Fruit fly (Drosophila melanogaster) whole organism, embryonic: ENCODE results near the gene CG13982.

Experiments
- Adf1 ChIP-seq: fragments of 200-800 bp; sonication (Bioruptor generic); IDR thresholded peaks from 2 replicates; pipeline ENCODE4 v1.3.6; 2022; ENCODE audit warnings: missing biosample characterization, missing genetic modification characterization
- Awh ChIP-seq: fragments of 200-800 bp; sonication (Bioruptor generic); IDR thresholded peaks from 2 replicates; pipeline ENCODE4, ENCODE4 v1.3.6; 2022; ENCODE audit warnings: missing biosample characterization, missing genetic modification characterization
- CG11093 ChIP-seq: fragments of 200-800 bp; sonication (Bioruptor generic); IDR thresholded peaks from 3 replicates; pipeline ENCODE4 v1.3.6; 2022; ENCODE audit warnings: missing biosample characterization, missing genetic modification characterization
- CG11456 ChIP-seq: fragments of 200-800 bp; sonication (Bioruptor generic); IDR thresholded peaks from 3 replicates; pipeline ENCODE4 v1.3.6; 2022; ENCODE audit warnings: missing biosample characterization, missing genetic modification characterization
- CG12236 ChIP-seq: fragments of 200-800 bp; sonication (Bioruptor generic); optimal IDR thresholded peaks from 2 replicates; lab custom pipeline; 2016; ENCODE audit warnings: missing biosample characterization, missing genetic modification characterization
- CG13287 ChIP-seq: fragments of 200-800 bp; sonication (Bioruptor generic); IDR thresholded peaks from 2 replicates; pipeline ENCODE4 v1.3.6; 2022; ENCODE audit warnings: missing biosample characterization, missing genetic modification characterization; ENCODE audit not compliant: partially characterized antibody
- CG13894 ChIP-seq: fragments of 200-800 bp; sonication (Bioruptor generic); optimal IDR thresholded peaks from 3 replicates; lab custom pipeline; 2018; ENCODE audit warnings: missing biosample characterization, mild to moderate bottlenecking, missing genetic modification characterization, moderate library complexity
- CG15479 ChIP-seq: fragments of 200-800 bp; sonication (Bioruptor generic); optimal IDR thresholded peaks from 3 replicates; lab custom pipeline; 2019; ENCODE audit warnings: missing biosample characterization, mild to moderate bottlenecking, missing genetic modification characterization, moderate library complexity
- CG1647 ChIP-seq: fragments of 200-800 bp; sonication (Bioruptor generic); optimal IDR thresholded peaks from 3 replicates; lab custom pipeline; 2016; ENCODE audit warnings: missing biosample characterization, missing genetic modification characterization
- CG17186 ChIP-seq: fragments of 200-800 bp; sonication (Bioruptor generic); optimal IDR thresholded peaks from 3 replicates; lab custom pipeline; 2017; ENCODE audit warnings: missing biosample characterization, missing genetic modification reagents, missing genetic modification characterization
- CG17328 ChIP-seq: fragments of 200-800 bp; sonication (Bioruptor generic); IDR thresholded peaks from 2 replicates; pipeline ENCODE4 v1.3.6; 2022; ENCODE audit warnings: missing biosample characterization, missing genetic modification characterization
- CG1792 ChIP-seq: fragments of 200-800 bp; sonication (Bioruptor generic); optimal IDR thresholded peaks from 2 replicates; lab custom pipeline; 2016; ENCODE audit warnings: missing biosample characterization, missing genetic modification characterization
- CG2116 ChIP-seq: fragments of 200-800 bp; sonication (Bioruptor generic); optimal IDR thresholded peaks from 3 replicates; lab custom pipeline; 2018; ENCODE audit warnings: missing biosample characterization, mild to moderate bottlenecking, missing genetic modification characterization
- CG2889 ChIP-seq: fragments of 200-800 bp; sonication (Bioruptor generic); IDR thresholded peaks from 3 replicates; pipeline ENCODE4 v1.3.6; 2022; ENCODE audit warnings: missing biosample characterization, missing genetic modification characterization
- CG31224 ChIP-seq: fragments of 200-800 bp; sonication (Bioruptor generic); IDR thresholded peaks from 2 replicates; pipeline ENCODE4 v1.3.6; 2022; ENCODE audit warnings: missing biosample characterization, missing genetic modification characterization
- CG34422 ChIP-seq: fragments of 200-800 bp; sonication (Bioruptor generic); IDR thresholded peaks from 3 replicates; pipeline ENCODE4 v1.3.6; 2022; ENCODE audit warnings: missing biosample characterization, missing genetic modification characterization
- CG42726 ChIP-seq: fragments of 200-800 bp; sonication (Bioruptor generic); IDR thresholded peaks from 2 replicates; pipeline ENCODE4 v1.3.6; 2022; ENCODE audit warnings: missing biosample characterization, missing genetic modification characterization; ENCODE audit not compliant: partially characterized antibody
- CG6272 ChIP-seq: fragments of 200-800 bp; sonication (Bioruptor generic); IDR thresholded peaks from 2 replicates; pipeline ENCODE4 v1.3.6; 2022; ENCODE audit warnings: missing biosample characterization, missing genetic modification characterization
- CG8281 ChIP-seq: fragments of 200-800 bp; sonication (Bioruptor generic); optimal IDR thresholded peaks from 2 replicates; lab custom pipeline; 2018; ENCODE audit warnings: missing biosample characterization, mild to moderate bottlenecking, missing genetic modification characterization, moderate library complexity
- CG8359 ChIP-seq: fragments of 200-800 bp; sonication (Bioruptor generic); optimal IDR thresholded peaks from 2 replicates; lab custom pipeline; 2017; ENCODE audit warnings: missing biosample characterization, mild to moderate bottlenecking, missing genetic modification characterization, borderline replicate concordance
- CG8478 ChIP-seq: fragments of >200 bp; optimal IDR thresholded peaks from 2 replicates; lab custom pipeline; 2018
- Drgx ChIP-seq: fragments of 200-800 bp; sonication (Bioruptor generic); IDR thresholded peaks from 2 replicates; pipeline ENCODE4 v1.3.6; 2022; ENCODE audit warnings: missing biosample characterization, missing genetic modification characterization
- Ets97D ChIP-seq: fragments of 200-800 bp; sonication (Bioruptor generic); optimal IDR thresholded peaks from 3 replicates; lab custom pipeline; 2016; ENCODE audit warnings: missing biosample characterization, missing genetic modification characterization
- GATAe ChIP-seq: fragments of 200-800 bp; sonication (Bioruptor generic); conservative IDR thresholded peaks from 2 replicates; pipeline ENCODE4 v1.3.6; 2022; ENCODE audit warnings: missing biosample characterization, missing genetic modification characterization
- HmgD ChIP-seq: fragments of 200-800 bp; sonication (Bioruptor generic); optimal IDR thresholded peaks from 3 replicates; lab custom pipeline; 2016; ENCODE audit warnings: missing biosample characterization, missing genetic modification characterization
- Hsf ChIP-seq: fragments of 200-800 bp; sonication (Bioruptor generic); optimal IDR thresholded peaks from 3 replicates; lab custom pipeline; 2016; ENCODE audit warnings: missing biosample characterization, missing genetic modification characterization
- MTF-1 ChIP-seq: fragments of 200-800 bp; sonication (Bioruptor generic); optimal IDR thresholded peaks from 2 replicates; lab custom pipeline; 2018; ENCODE audit warnings: missing biosample characterization, mild to moderate bottlenecking, missing genetic modification characterization, borderline replicate concordance
- Med ChIP-seq: fragments of 200-800 bp; sonication (Bioruptor generic); peaks from one replicate; lab custom pipeline; 2016; ENCODE audit warnings: missing biosample characterization, missing genetic modification characterization, mild to moderate bottlenecking, inconsistent platforms, moderate library complexity
- Rx ChIP-seq: fragments of 200-800 bp; sonication (Bioruptor generic); IDR thresholded peaks from 2 replicates; pipeline ENCODE4 v1.3.6; 2022; ENCODE audit warnings: missing biosample characterization, missing genetic modification characterization
- TFAM ChIP-seq: fragments of 200-800 bp; sonication (Bioruptor generic); optimal IDR thresholded peaks from 2 replicates; lab custom pipeline; 2017; ENCODE audit warnings: missing biosample characterization, missing genetic modification characterization, inconsistent platforms
- ara ChIP-seq: fragments of 200-800 bp; sonication (Bioruptor generic); IDR thresholded peaks from 2 replicates; pipeline ENCODE4 v1.3.6; 2022; ENCODE audit warnings: missing biosample characterization, missing genetic modification characterization
- ase ChIP-seq: fragments of 200-800 bp; sonication (Bioruptor generic); IDR thresholded peaks from 3 replicates; pipeline ENCODE4 v1.3.6; 2022; ENCODE audit warnings: missing biosample characterization, missing genetic modification characterization
- ci ChIP-seq: fragments of 200-800 bp; sonication (Bioruptor generic); IDR thresholded peaks from 3 replicates; pipeline ENCODE4 v1.3.6; 2022; ENCODE audit warnings: missing biosample characterization, missing genetic modification characterization
- crol ChIP-seq: fragments of 200-800 bp; sonication (Bioruptor generic); IDR thresholded peaks from 2 replicates; pipeline ENCODE4 v1.3.6; 2022; ENCODE audit warnings: missing biosample characterization, missing genetic modification characterization
- dmrt99B ChIP-seq: fragments of 200-800 bp; sonication (Bioruptor generic); optimal IDR thresholded peaks from 2 replicates; lab custom pipeline; 2018; ENCODE audit warnings: missing biosample characterization, mild to moderate bottlenecking, missing genetic modification characterization, moderate library complexity
- gcm ChIP-seq: fragments of 200-800 bp; sonication (Bioruptor generic); optimal IDR thresholded peaks from 2 replicates; lab custom pipeline; 2019; ENCODE audit warnings: missing biosample characterization, mild to moderate bottlenecking, missing genetic modification characterization, moderate library complexity
- gfzf ChIP-seq: fragments of 200-800 bp; sonication (Bioruptor generic); optimal IDR thresholded peaks from 2 replicates; lab custom pipeline; 2016; ENCODE audit warnings: missing biosample characterization, mild to moderate bottlenecking, missing genetic modification characterization, moderate library complexity
- gsb-n ChIP-seq: fragments of 200-800 bp; sonication (Bioruptor generic); optimal IDR thresholded peaks from 3 replicates; lab custom pipeline; 2018; ENCODE audit warnings: missing biosample characterization, mild to moderate bottlenecking, missing genetic modification characterization
- hth ChIP-seq: fragments of >200 bp; optimal IDR thresholded peaks from 2 replicates; lab custom pipeline; 2017; ENCODE audit warnings: inconsistent platforms
- insv ChIP-seq, 2 experiments: fragments of 200-800 bp; sonication (Bioruptor generic); optimal IDR thresholded peaks; 3 replicates each; lab custom pipeline; 2016 to 2018; ENCODE audit warnings: missing biosample characterization in 2 of 2, missing genetic modification characterization in 2 of 2
- lov ChIP-seq, 2 experiments: fragments of 200-800 bp in 1 of 2; fragments of >200 bp in 1 of 2; sonication (Bioruptor generic) in 1 of 2; IDR thresholded peaks in 1 of 2; optimal IDR thresholded peaks in 1 of 2; 2 replicates in 1 of 2; 3 replicates in 1 of 2; pipeline versions ENCODE4 v1.3.6 to Lab custom; 2017 to 2022; ENCODE audit warnings: missing biosample characterization in 1 of 2, missing genetic modification characterization in 1 of 2
- oc ChIP-seq: fragments of 200-800 bp; sonication (Bioruptor generic); optimal IDR thresholded peaks from 2 replicates; lab custom pipeline; 2018; ENCODE audit warnings: missing biosample characterization, mild to moderate bottlenecking, missing genetic modification characterization, moderate library complexity
- prd ChIP-seq, 3 experiments: fragments of >200 bp in 2 of 3; fragments of 200-800 bp in 1 of 3; sonication (Bioruptor generic) in 1 of 3; optimal IDR thresholded peaks in 2 of 3; IDR thresholded peaks in 1 of 3; 2 replicates in 2 of 3; 3 replicates in 1 of 3; pipeline versions ENCODE4 v1.3.6 to Lab custom; 2017 to 2022; ENCODE audit warnings: missing biosample characterization in 1 of 3, missing genetic modification characterization in 1 of 3
- sens ChIP-seq: fragments of 200-800 bp; sonication (Bioruptor generic); peaks from one replicate; lab custom pipeline; 2016; ENCODE audit warnings: missing biosample characterization, missing genetic modification characterization
- slp2 ChIP-seq: fragments of 200-800 bp; sonication (Bioruptor generic); optimal IDR thresholded peaks from 2 replicates; lab custom pipeline; 2016; ENCODE audit warnings: missing biosample characterization, missing genetic modification characterization
- sr ChIP-seq: fragments of 200-800 bp; sonication (Bioruptor generic); IDR thresholded peaks from 3 replicates; pipeline ENCODE4 v1.3.6; 2022; ENCODE audit warnings: missing biosample characterization, missing genetic modification characterization
- ssp ChIP-seq: fragments of 200-800 bp; sonication (Bioruptor generic); IDR thresholded peaks from 2 replicates; pipeline ENCODE4 v1.3.6; 2022; ENCODE audit warnings: missing biosample characterization, missing genetic modification characterization
- toy ChIP-seq: fragments of 200-800 bp; sonication (Bioruptor generic); IDR thresholded peaks from 2 replicates; pipeline ENCODE4 v1.3.6; 2022; ENCODE audit warnings: missing biosample characterization, missing genetic modification characterization
- zen ChIP-seq: fragments of 200-800 bp; sonication (Bioruptor generic); optimal IDR thresholded peaks from 3 replicates; lab custom pipeline; 2018; ENCODE audit warnings: missing biosample characterization, mild to moderate bottlenecking, missing genetic modification characterization, moderate library complexity

The CG13982 gene

DNA sequence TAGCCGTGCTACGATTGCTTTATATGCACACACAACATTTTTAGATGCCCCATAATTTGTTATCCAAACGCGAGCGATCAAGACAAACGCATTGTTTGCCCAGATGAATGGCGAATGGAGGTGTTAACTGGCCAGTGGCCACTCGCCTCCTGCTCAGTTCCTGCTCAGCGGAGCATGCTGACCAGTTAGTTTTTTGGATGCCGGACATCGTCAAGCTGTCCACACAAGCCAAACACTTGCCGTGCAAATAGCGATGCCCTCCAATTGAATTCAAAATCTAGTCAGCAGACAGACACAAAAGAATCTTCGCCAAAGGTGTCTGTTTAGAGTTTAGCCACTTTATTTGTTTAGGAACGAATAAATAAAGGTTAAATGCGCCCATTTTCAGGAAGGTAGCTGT, 50.1 kb downstream of the CG13982 start (continued):
- no peak for TF ChIP-seq insv (GFP tag; optimal IDR thresholded peaks at IDR 0.05; lab: Kevin White, UChicago)
- TF ChIP-seq CG17328 (GFP tag; lab: Robert Waterston, UW), result no peak
- peak; percentile 16 for TF ChIP-seq CG1792
- no peak for TF ChIP-seq Ets97D (GFP tag; lab: Kevin White, UChicago)
- TF ChIP-seq crol, result no peak
- no peak for TF ChIP-seq Adf1
- no peak for TF ChIP-seq CG8281 (tag; lab: Kevin White, UChicago)
- no peak for TF ChIP-seq TFAM (GFP tag; lab: Kevin White, UChicago)
- 0 out of 3 replicates have a peak, but pooled peaks have one; percentile 12 for TF ChIP-seq ase (GFP tag; lab: Robert Waterston, UW)
- TF ChIP-seq lov (optimal IDR thresholded peaks at IDR 0.05; lab: Kevin White, UChicago), result no peak
- no peak for TF ChIP-seq lov (GFP tag; IDR thresholded peaks at IDR 0.05; lab: Robert Waterston, UW)
- no peak for TF ChIP-seq CG31224
- 0 out of 3 replicates have a peak, but pooled peaks have one; percentile 67 for TF ChIP-seq ci
- peak; percentile 7 for TF ChIP-seq CG2116 (GFP tag; lab: Kevin White, UChicago)

DNA sequence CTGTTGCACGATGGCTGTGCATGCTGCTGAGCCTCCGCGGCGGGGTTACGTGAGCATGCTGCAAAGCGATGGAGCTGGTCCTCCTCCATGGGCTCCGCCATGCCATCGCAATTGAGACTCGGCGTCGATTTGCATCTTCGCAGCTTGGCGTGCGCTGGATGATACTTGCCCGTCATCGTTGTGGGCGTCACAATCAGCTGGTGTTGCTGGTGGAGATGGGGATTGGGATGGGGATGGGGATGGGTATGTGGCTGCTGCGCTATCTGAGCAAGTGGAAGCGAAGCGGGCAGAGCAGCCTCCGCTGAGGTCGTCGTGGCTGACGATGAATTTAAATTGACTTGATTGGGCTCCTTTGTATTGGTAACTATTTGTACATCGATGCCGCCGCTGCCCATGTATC, 51.3 kb downstream of the CG13982 start:
- TF ChIP-seq gfzf (GFP tag; lab: Kevin White, UChicago) (no peak), CG6272 (0 out of 2 replicates have a peak, but pooled peaks have one; percentile 12), CG2889 (GFP tag; lab: Robert Waterston, UW) (0 out of 3 replicates have a peak, but pooled peaks have one; percentile 14), zen (tag; lab: Kevin White, UChicago) (no peak), CG12236 (GFP tag; lab: Kevin White, UChicago) (no peak), dmrt99B (tag; lab: Kevin White, UChicago) (no peak), ara (GFP tag; lab: Robert Waterston, UW) (0 out of 2 replicates have a peak, but pooled peaks have one; percentile 10), CG8478 (lab: Kevin White, UChicago) (peak; percentile 66), sr (GFP tag; lab: Robert Waterston, UW) (peak; percentile 34; the same call in 1 of the 3 replicates), sens (peak; percentile 3), slp2 (GFP tag; lab: Kevin White, UChicago) (no peak), CG13894 (no peak), Awh (GFP tag; lab: Robert Waterston, UW) (peak; percentile 30; the same call in 1 of the 2 replicates), oc (no peak), CG34422 (GFP tag; lab: Robert Waterston, UW) (peak; percentile 18; the same call in 1 of the 3 replicates), hth (lab: Kevin White, UChicago) (no peak), CG42726 (GFP tag; lab: Robert Waterston, UW) (no peak), CG8359 (no peak), lov (optimal IDR thresholded peaks at IDR 0.05; lab: Kevin White, UChicago) (no peak), lov (GFP tag; IDR thresholded peaks at IDR 0.05; lab: Robert Waterston, UW) (no peak), CG1647 (GFP tag; lab: Kevin White, UChicago) (no peak), CG17186 (GFP tag; lab: Kevin White, UChicago) (no peak), HmgD (no peak), GATAe (no peak), prd (optimal IDR thresholded peaks at IDR 0.05; lab: Kevin White, UChicago) (no peak), prd (GFP tag; IDR thresholded peaks at IDR 0.05; lab: Robert Waterston, UW) (0 out of 3 replicates have a peak, but pooled peaks have one; percentile 24), Hsf (no peak), Drgx (GFP tag; lab: Robert Waterston, UW) (peak; percentile 8; the same call in 1 of the 2 replicates), CG11093 (GFP tag; lab: Robert Waterston, UW) (peak; percentile 38; the same call in 1 of the 3 replicates), gcm (GFP tag; lab: Kevin White, UChicago) (no peak), CG15479 (GFP tag; lab: Kevin White, UChicago) (peak; percentile 49), MTF-1 (GFP tag; lab: Kevin White, UChicago) (no peak), CG11456 (GFP tag; lab: Robert Waterston, UW) (0 out of 3 replicates have a peak, but pooled peaks have one; percentile 8), ssp (GFP tag; lab: Robert Waterston, UW) (no peak), ci (0 out of 3 replicates have a peak, but pooled peaks have one; percentile 55), Med (GFP tag; lab: Kevin White, UChicago) (peak; percentile 10), CG13287 (GFP tag; lab: Robert Waterston, UW) (no peak), toy (no peak), gsb-n (tag; lab: Kevin White, UChicago) (no peak), Rx (GFP tag; lab: Robert Waterston, UW) (no peak)
